Worm (Caenorhabditis elegans) whole organism, L1 larva: ENCODE results near the gene R02F11.2.

Source experiments
- alr-1 ChIP-seq: fragments of 200-800 bp; sonication (Bioruptor generic); optimal IDR thresholded peaks from 2 replicates; lab custom pipeline; 2018; ENCODE audit warnings: borderline replicate concordance, mild to moderate bottlenecking, missing genetic modification characterization, missing compliant biosample characterization
- blmp-1 ChIP-seq: fragments of 150-350 bp; optimal IDR thresholded peaks from 2 replicates; lab custom pipeline; 2014; ENCODE audit warnings: missing biosample characterization, missing genetic modification characterization
- ceh-63 ChIP-seq: fragments of 200-800 bp; sonication (Bioruptor generic); optimal IDR thresholded peaks from 2 replicates; lab custom pipeline; 2018; ENCODE audit warnings: mild to moderate bottlenecking, missing genetic modification characterization, missing compliant biosample characterization
- ceh-8 ChIP-seq: fragments of 200-800 bp; sonication (Bioruptor generic); optimal IDR thresholded peaks from 2 replicates; lab custom pipeline; 2018; ENCODE audit warnings: mild to moderate bottlenecking, missing genetic modification characterization, moderate library complexity, missing compliant biosample characterization
- ceh-82 ChIP-seq, 3 experiments: fragments of 150-350 bp in 1 of 3; sonication (generic microtip) in 2 of 3; optimal IDR thresholded peaks; 2 replicates each; lab custom pipeline; 2014 to 2017; ENCODE audit warnings: missing biosample characterization in 3 of 3, missing genetic modification characterization in 3 of 3
- ceh-88 ChIP-seq: fragments of 200-800 bp; sonication (Bioruptor generic); IDR thresholded peaks from 2 replicates; pipeline ENCODE4 v1.3.6; 2022; ENCODE audit warnings: missing genetic modification characterization, missing compliant biosample characterization
- ces-1 ChIP-seq: fragments of 150-350 bp; optimal IDR thresholded peaks from 2 replicates; lab custom pipeline; 2014; ENCODE audit warnings: missing biosample characterization, missing genetic modification reagents, missing genetic modification characterization
- dpl-1 ChIP-seq, 3 experiments: fragments of 150-350 bp in 2 of 3; sonication (generic microtip) in 1 of 3; optimal IDR thresholded peaks; 2 replicates each; lab custom pipeline; 2014 to 2017; ENCODE audit warnings: missing biosample characterization in 3 of 3, missing genetic modification characterization in 3 of 3, missing genetic modification reagents in 3 of 3
- dsc-1 ChIP-seq: sonication (generic microtip); optimal IDR thresholded peaks from 2 replicates; lab custom pipeline; 2016; ENCODE audit warnings: mild to moderate bottlenecking, missing genetic modification characterization, missing compliant biosample characterization
- efl-1 ChIP-seq, 4 experiments: fragments of 150-350 bp; optimal IDR thresholded peaks in 3 of 4; peaks in 1 of 4; 1 replicate in 1 of 4; 2 replicates in 3 of 4; lab custom pipeline; 2014; ENCODE audit warnings: missing biosample characterization in 2 of 4, missing genetic modification characterization in 2 of 4, missing genetic modification reagents in 2 of 4
- egl-13 ChIP-seq: sonication (generic microtip); optimal IDR thresholded peaks from 2 replicates; lab custom pipeline; 2016; ENCODE audit warnings: missing genotype, missing genetic modification reagents, missing genetic modification characterization, missing compliant biosample characterization
- egl-27 ChIP-seq, 2 experiments: fragments of 150-350 bp in 1 of 2; sonication (generic microtip); optimal IDR thresholded peaks; 3 replicates each; lab custom pipeline; 2017 to 2018; ENCODE audit warnings: missing biosample characterization in 2 of 2, missing genetic modification characterization in 2 of 2, missing genetic modification reagents in 2 of 2
- fkh-10 ChIP-seq: sonication (generic microtip); optimal IDR thresholded peaks from 2 replicates; lab custom pipeline; 2017; ENCODE audit warnings: missing biosample characterization, missing genetic modification reagents, missing genetic modification characterization
- fkh-8 ChIP-seq: sonication (generic microtip); optimal IDR thresholded peaks from 2 replicates; lab custom pipeline; 2016; ENCODE audit warnings: mild to moderate bottlenecking, missing genetic modification characterization, missing compliant biosample characterization
- hlh-4 ChIP-seq: sonication (generic microtip); optimal IDR thresholded peaks from 2 replicates; lab custom pipeline; 2016; ENCODE audit warnings: mild to moderate bottlenecking, missing genetic modification characterization, missing compliant biosample characterization
- hpl-2 ChIP-seq: fragments of 150-350 bp; optimal IDR thresholded peaks from 2 replicates; lab custom pipeline; 2014; ENCODE audit warnings: missing biosample characterization, missing genetic modification reagents, missing genetic modification characterization
- isw-1 ChIP-seq: fragments of 200-800 bp; sonication (Bioruptor generic); IDR thresholded peaks from 2 replicates; pipeline ENCODE4 v1.3.6; 2022; ENCODE audit warnings: missing genetic modification characterization, missing compliant biosample characterization
- jun-1 ChIP-seq: fragments of 150-350 bp; optimal IDR thresholded peaks from 2 replicates; lab custom pipeline; 2014; ENCODE audit warnings: missing biosample characterization, missing genetic modification reagents, missing genetic modification characterization
- lin-13 ChIP-seq: fragments of 150-350 bp; optimal IDR thresholded peaks from 2 replicates; lab custom pipeline; 2014; ENCODE audit warnings: missing biosample characterization, missing genetic modification reagents, missing genetic modification characterization
- lin-39 ChIP-seq: fragments of 150-350 bp; optimal IDR thresholded peaks from 2 replicates; lab custom pipeline; 2014; ENCODE audit warnings: missing biosample characterization, missing genetic modification reagents, missing genetic modification characterization
- lsy-2 ChIP-seq, 2 experiments: fragments of 150-350 bp; optimal IDR thresholded peaks; 2 replicates each; lab custom pipeline; 2014; ENCODE audit warnings: missing biosample characterization in 2 of 2, missing genetic modification characterization in 2 of 2
- mef-2 ChIP-seq: fragments of 150-350 bp; optimal IDR thresholded peaks from 2 replicates; lab custom pipeline; 2014; ENCODE audit warnings: missing biosample characterization, missing genetic modification characterization
- mep-1 ChIP-seq: fragments of 150-350 bp; optimal IDR thresholded peaks from 2 replicates; lab custom pipeline; 2014; ENCODE audit warnings: missing biosample characterization, missing genetic modification characterization
- nhr-11 ChIP-seq: fragments of 150-350 bp; optimal IDR thresholded peaks from 2 replicates; lab custom pipeline; 2014; ENCODE audit warnings: missing biosample characterization, missing genetic modification characterization
- nhr-19 ChIP-seq: fragments of 200-800 bp; sonication (Bioruptor generic); conservative IDR thresholded peaks from 2 replicates; pipeline ENCODE4 v1.3.6; 2022; ENCODE audit warnings: missing genetic modification characterization, missing compliant biosample characterization
- nhr-20 ChIP-seq: sonication (generic microtip); optimal IDR thresholded peaks from 2 replicates; lab custom pipeline; 2016; ENCODE audit warnings: mild to moderate bottlenecking, missing genetic modification characterization, missing compliant biosample characterization
- nhr-28 ChIP-seq: fragments of 150-350 bp; optimal IDR thresholded peaks from 2 replicates; lab custom pipeline; 2014; ENCODE audit warnings: missing biosample characterization, missing genetic modification characterization
- nhr-47 ChIP-seq: sonication (generic microtip); optimal IDR thresholded peaks from 2 replicates; lab custom pipeline; 2016; ENCODE audit warnings: mild to moderate bottlenecking, missing genetic modification characterization, moderate library complexity, missing compliant biosample characterization
- nhr-71 ChIP-seq: sonication (generic microtip); optimal IDR thresholded peaks from 2 replicates; lab custom pipeline; 2016; ENCODE audit warnings: mild to moderate bottlenecking, missing genetic modification characterization, moderate library complexity, missing compliant biosample characterization
- pag-3 ChIP-seq: sonication (generic microtip); optimal IDR thresholded peaks from 2 replicates; lab custom pipeline; 2017; ENCODE audit warnings: missing genetic modification characterization, mild to moderate bottlenecking, missing compliant biosample characterization, antibody characterized with exemption, borderline replicate concordance; ENCODE audit not compliant: insufficient read depth
- pax-3 ChIP-seq: fragments of 200-800 bp; sonication (Bioruptor generic); optimal IDR thresholded peaks from 2 replicates; lab custom pipeline; 2018; ENCODE audit warnings: mild to moderate bottlenecking, missing genetic modification characterization, moderate library complexity, missing compliant biosample characterization
- snpc-4 ChIP-seq: fragments of 150-350 bp; optimal IDR thresholded peaks from 2 replicates; lab custom pipeline; 2014; ENCODE audit warnings: missing biosample characterization, missing genetic modification characterization
- snu-23 ChIP-seq: sonication (generic microtip); optimal IDR thresholded peaks from 2 replicates; lab custom pipeline; 2016; ENCODE audit warnings: missing genetic modification characterization, missing compliant biosample characterization
- sox-4 ChIP-seq: sonication (generic microtip); optimal IDR thresholded peaks from 2 replicates; lab custom pipeline; 2016; ENCODE audit warnings: missing genetic modification characterization, missing compliant biosample characterization
- swsn-7 ChIP-seq: sonication (generic microtip); optimal IDR thresholded peaks from 2 replicates; lab custom pipeline; 2016; ENCODE audit warnings: missing genetic modification characterization, missing compliant biosample characterization
- unc-98 ChIP-seq: fragments of 200-800 bp; sonication (Bioruptor generic); IDR thresholded peaks from 2 replicates; pipeline ENCODE4 v1.3.6; 2022; ENCODE audit warnings: missing genetic modification characterization, missing compliant biosample characterization
- vab-15 ChIP-seq: sonication (generic microtip); optimal IDR thresholded peaks from 2 replicates; lab custom pipeline; 2017; ENCODE audit warnings: missing genotype, mild to moderate bottlenecking, missing genetic modification characterization, missing compliant biosample characterization
- xbp-1 ChIP-seq: sonication (generic microtip); optimal IDR thresholded peaks from 2 replicates; lab custom pipeline; 2016; ENCODE audit warnings: missing genetic modification characterization, missing compliant biosample characterization
- zag-1 ChIP-seq: fragments of 150-350 bp; optimal IDR thresholded peaks from 2 replicates; lab custom pipeline; 2014; ENCODE audit warnings: missing biosample characterization, missing genetic modification characterization
- ztf-11 ChIP-seq, 2 experiments: sonication (generic microtip); optimal IDR thresholded peaks; 2 replicates each; lab custom pipeline; 2016 to 2017; ENCODE audit warnings: missing genetic modification characterization in 2 of 2, missing biosample characterization in 1 of 2, missing compliant biosample characterization in 1 of 2
- ztf-4 ChIP-seq: fragments of 150-350 bp; optimal IDR thresholded peaks from 2 replicates; lab custom pipeline; 2014; ENCODE audit warnings: missing biosample characterization, missing genetic modification characterization

The R02F11.2 gene

ce11 chrV:4794308-4794707 lies at the start of gene R02F11.2:
Gene R02F11.2 (plus strand): TSS chrV:4794599.
- TF ChIP-seq nhr-11 (tag; lab: Kevin White, UChicago) (peak; percentile 7), fkh-8 (tag; lab: Kevin White, UChicago) (peak; percentile 96), swsn-7 (tag; lab: Kevin White, UChicago) (peak; percentile 28), nhr-47 (tag; lab: Kevin White, UChicago) (peak; percentile 74), ceh-88 (no peak), xbp-1 (tag; lab: Kevin White, UChicago) (no peak), sox-4 (tag; lab: Kevin White, UChicago) (peak; percentile 52), nhr-71 (tag; lab: Kevin White, UChicago) (peak; percentile 85), snpc-4 (tag; lab: Kevin White, UChicago) (no peak), nhr-20 (peak; percentile 17), mep-1 (no peak), dpl-1 (GFP tag; optimal IDR thresholded peaks at IDR 0.05; lab: Kevin White, UChicago) (no peak), pax-3 (peak; percentile 51), ceh-63 (GFP tag; lab: Kevin White, UChicago) (no peak), pag-3 (tag; lab: Kevin White, UChicago) (no peak), hlh-4 (tag; lab: Kevin White, UChicago) (peak; percentile 92), efl-1 (optimal IDR thresholded peaks at IDR 0.05; lab: Kevin White, UChicago) (no peak), efl-1 (GFP tag; optimal IDR thresholded peaks at IDR 0.05 in 1 of 2; lab: Kevin White, UChicago) (no peak), ztf-4 (tag; lab: Kevin White, UChicago) (peak; percentile 49)

- TF ChIP-seq ceh-8 (no peak), nhr-28 (no peak), jun-1 (tag; lab: Kevin White, UChicago) (no peak), alr-1 (tag; lab: Kevin White, UChicago) (no peak), vab-15 (tag; lab: Kevin White, UChicago) (no peak), hpl-2 (no peak), lin-13 (no peak), zag-1 (tag; lab: Kevin White, UChicago) (no peak), ces-1 (GFP tag; lab: Kevin White, UChicago) (no peak), mef-2 (tag; lab: Kevin White, UChicago) (no peak), nhr-20 (no peak), ztf-4 (tag; lab: Kevin White, UChicago) (no peak), dsc-1 (tag; lab: Kevin White, UChicago) (no peak), egl-27 (tag; optimal IDR thresholded peaks at IDR 0.05; lab: Kevin White, UChicago) (no peak)
Measured at ce11 chrV:4745269-4745668, 49.1 kb upstream of the R02F11.2 start, which contains the start of gene C18G1.7. Gene C18G1.7 (plus strand): TSS chrV:4745569.

- no peak for TF ChIP-seq snu-23
- TF ChIP-seq nhr-19 (GFP tag; lab: Robert Waterston, UW) = no peak
- TF ChIP-seq lin-39 (tag; lab: Kevin White, UChicago) = no peak
- no peak for TF ChIP-seq blmp-1 (tag; lab: Kevin White, UChicago)
- no peak for TF ChIP-seq egl-13
- TF ChIP-seq lin-13 = no peak
- no peak for TF ChIP-seq lsy-2 (tag; optimal IDR thresholded peaks at IDR 0.05; lab: Kevin White, UChicago)
- TF ChIP-seq unc-98 (GFP tag; lab: Robert Waterston, UW) = no peak
- TF ChIP-seq isw-1 (GFP tag; lab: Robert Waterston, UW) = no peak
- no peak for TF ChIP-seq swsn-7 (tag; lab: Kevin White, UChicago)
- TF ChIP-seq ceh-82 (tag; optimal IDR thresholded peaks at IDR 0.05; lab: Kevin White, UChicago) = no peak
- TF ChIP-seq ces-1 (GFP tag; lab: Kevin White, UChicago) = no peak
- no peak for TF ChIP-seq ztf-11 (tag; optimal IDR thresholded peaks at IDR 0.05; lab: Kevin White, UChicago)
- TF ChIP-seq fkh-10 (GFP tag; lab: Kevin White, UChicago) = no peak
Measured at ce11 chrV:4750294-4750693, 44.1 kb upstream of the R02F11.2 start, which contains the start of gene C18G1.6. Gene C18G1.6 (plus strand): TSS chrV:4750594.
